Worm (Caenorhabditis elegans): Measurements from ENCODE around the gene F43E2.11.

DNA sequence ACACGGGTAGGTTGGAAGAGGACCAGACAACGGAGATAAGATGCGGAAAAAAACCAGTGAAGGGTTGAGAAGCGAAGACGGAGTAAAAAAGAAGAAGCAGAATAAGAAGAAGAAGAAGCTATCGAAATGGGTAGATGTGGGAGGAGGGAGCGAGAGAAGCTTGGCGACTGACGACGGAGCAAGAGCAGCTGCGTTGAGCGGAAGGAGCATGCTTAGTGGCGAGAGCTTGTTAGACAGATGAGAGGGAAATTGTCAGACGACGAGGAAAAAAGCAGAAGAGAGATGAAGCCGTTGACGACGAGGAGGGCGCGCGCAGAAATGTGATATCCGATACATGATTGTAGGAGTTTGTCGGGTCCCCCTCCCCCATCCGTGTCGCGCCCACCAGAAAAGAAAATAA is 43.1 kb downstream of the F43E2.11 start:
- TF ChIP-seq alr-1 (tag; optimal IDR thresholded peaks at IDR 0.05; ENCODE audit: borderline replicate concordance) (no peak), lin-15B (tag; optimal IDR thresholded peaks at IDR 0.05) (no peak), pqm-1 (tag; optimal IDR thresholded peaks at IDR 0.05) (no peak), blmp-1 (tag; optimal IDR thresholded peaks at IDR 0.05) (no peak), nhr-28 (tag; optimal IDR thresholded peaks at IDR 0.05) (no peak), mdl-1 (tag; optimal IDR thresholded peaks at IDR 0.05) (no peak), nhr-77 (tag; optimal IDR thresholded peaks at IDR 0.05) (no peak)
